Worm (Caenorhabditis elegans): ENCODE measurements around the gene gly-12.

- TF ChIP-seq him-1 (tag; optimal IDR thresholded peaks at IDR 0.05) (no peak), dao-5 (tag; optimal IDR thresholded peaks at IDR 0.05) (no peak)
Observed at ce11 chrX:7460516-7460915, 25.1 kb upstream of the gly-12 start.
